Worm (Caenorhabditis elegans): ENCODE data around the gene Y54F10AM.11.

DNA sequence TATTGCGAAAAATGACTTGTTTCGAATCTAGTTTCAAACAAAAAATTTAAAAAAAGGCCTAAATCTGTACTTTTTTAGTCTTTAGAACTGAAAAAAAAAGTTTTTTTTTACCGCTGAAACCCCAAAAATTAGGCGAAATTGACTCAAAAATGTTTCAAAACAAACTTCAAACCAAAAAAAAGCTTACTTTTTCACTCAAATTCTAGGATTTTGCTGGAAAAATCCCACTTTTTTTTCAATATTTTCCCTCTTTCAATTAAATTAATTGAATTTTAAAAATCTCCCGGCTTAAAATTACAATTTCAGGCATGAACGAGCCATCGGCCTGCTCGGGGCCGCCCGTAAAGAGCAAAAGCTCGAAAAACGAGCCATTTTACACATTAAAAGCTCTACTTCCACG, 34.0 kb upstream of the Y54F10AM.11 start, which contains the start of gene mdt-19:
- TF ChIP-seq ama-1 (optimal IDR thresholded peaks at IDR 0.05): no peak
- no peak for TF ChIP-seq lin-13 (GFP tag; optimal IDR thresholded peaks at IDR 0.05)
- TF ChIP-seq unc-62 (GFP tag; optimal IDR thresholded peaks at IDR 0.05): no peak
- no peak for TF ChIP-seq mab-5 (tag; optimal IDR thresholded peaks at IDR 0.05)
- no peak for TF ChIP-seq nhr-11 (tag; optimal IDR thresholded peaks at IDR 0.05)
- TF ChIP-seq unc-55 (GFP tag; optimal IDR thresholded peaks at IDR 0.05): no peak
- no peak for TF ChIP-seq nhr-237 (tag; optimal IDR thresholded peaks at IDR 0.05)
- TF ChIP-seq nhr-12 (tag; optimal IDR thresholded peaks at IDR 0.05): no peak
- no peak for TF ChIP-seq nhr-77 (tag; optimal IDR thresholded peaks at IDR 0.05)
- TF ChIP-seq ztf-4 (tag; optimal IDR thresholded peaks at IDR 0.05): no peak
- TF ChIP-seq zag-1 (tag; optimal IDR thresholded peaks at IDR 0.05): no peak
- no peak for TF ChIP-seq lsy-2 (tag; optimal IDR thresholded peaks at IDR 0.05)
- TF ChIP-seq fos-1 (tag; optimal IDR thresholded peaks at IDR 0.05): no peak
- TF ChIP-seq mdl-1 (tag; optimal IDR thresholded peaks at IDR 0.05): no peak
